Fruit fly (Drosophila melanogaster) whole organism, embryonic: ENCODE results near the gene neb.

ENCODE experiments used
- Adf1 ChIP-seq: fragments of 200-800 bp; sonication (Bioruptor generic); IDR thresholded peaks from 2 replicates; pipeline ENCODE4 v1.3.6; 2022; ENCODE audit warnings: missing biosample characterization, missing genetic modification characterization
- Asciz ChIP-seq: fragments of 200-800 bp; sonication (Bioruptor generic); optimal IDR thresholded peaks from 2 replicates; lab custom pipeline; 2017; ENCODE audit warnings: missing biosample characterization, mild to moderate bottlenecking, missing genetic modification characterization, missing genetic modification reagents
- CG10209 ChIP-seq: fragments of 200-800 bp; sonication (Bioruptor generic); optimal IDR thresholded peaks from 3 replicates; lab custom pipeline; 2017; ENCODE audit warnings: missing biosample characterization, mild to moderate bottlenecking, missing genetic modification characterization, missing genetic modification reagents
- CG1024 ChIP-seq: fragments of 200-800 bp; sonication (Bioruptor generic); IDR thresholded peaks from 2 replicates; pipeline ENCODE4 v1.3.6; 2022; ENCODE audit warnings: missing biosample characterization, missing genetic modification characterization
- CG10267 ChIP-seq: fragments of 200-800 bp; sonication (Bioruptor generic); optimal IDR thresholded peaks from 2 replicates; lab custom pipeline; 2018; ENCODE audit warnings: missing biosample characterization, mild to moderate bottlenecking, missing genetic modification characterization, moderate library complexity
- CG11696 ChIP-seq: fragments of 200-800 bp; sonication (Bioruptor generic); IDR thresholded peaks from 2 replicates; pipeline ENCODE4 v1.3.6; 2022; ENCODE audit warnings: missing biosample characterization, missing genetic modification characterization
- CG1529 ChIP-seq: fragments of 200-800 bp; sonication (Bioruptor generic); optimal IDR thresholded peaks from 3 replicates; lab custom pipeline; 2018; ENCODE audit warnings: missing biosample characterization, missing genetic modification characterization
- CG15479 ChIP-seq: fragments of 200-800 bp; sonication (Bioruptor generic); optimal IDR thresholded peaks from 3 replicates; lab custom pipeline; 2019; ENCODE audit warnings: missing biosample characterization, mild to moderate bottlenecking, missing genetic modification characterization, moderate library complexity
- CG15696 ChIP-seq: fragments of 200-800 bp; sonication (Bioruptor generic); optimal IDR thresholded peaks from 2 replicates; lab custom pipeline; 2019; ENCODE audit warnings: missing biosample characterization, mild to moderate bottlenecking, missing genetic modification characterization, moderate library complexity
- CG17186 ChIP-seq: fragments of 200-800 bp; sonication (Bioruptor generic); optimal IDR thresholded peaks from 3 replicates; lab custom pipeline; 2017; ENCODE audit warnings: missing biosample characterization, missing genetic modification reagents, missing genetic modification characterization
- CG1792 ChIP-seq: fragments of 200-800 bp; sonication (Bioruptor generic); optimal IDR thresholded peaks from 2 replicates; lab custom pipeline; 2016; ENCODE audit warnings: missing biosample characterization, missing genetic modification characterization
- CG30403 ChIP-seq: fragments of 200-800 bp; sonication (Bioruptor generic); optimal IDR thresholded peaks from 3 replicates; lab custom pipeline; 2016; ENCODE audit warnings: missing biosample characterization, missing genetic modification characterization
- CG32767 ChIP-seq: fragments of 200-800 bp; sonication (Bioruptor generic); IDR thresholded peaks from 2 replicates; pipeline ENCODE4 v1.3.6; 2022; ENCODE audit warnings: missing biosample characterization, missing genetic modification characterization
- CG34224 ChIP-seq: fragments of 200-800 bp; sonication (Bioruptor generic); IDR thresholded peaks from 3 replicates; pipeline ENCODE4 v1.3.6; 2022; ENCODE audit warnings: missing biosample characterization, missing genetic modification characterization; ENCODE audit not compliant: partially characterized antibody
- CG3726 ChIP-seq: fragments of 200-800 bp; sonication (Bioruptor generic); IDR thresholded peaks from 3 replicates; pipeline ENCODE4, ENCODE4 v1.3.6; 2022; ENCODE audit warnings: missing biosample characterization, missing genetic modification characterization
- CG42726 ChIP-seq: fragments of 200-800 bp; sonication (Bioruptor generic); IDR thresholded peaks from 2 replicates; pipeline ENCODE4 v1.3.6; 2022; ENCODE audit warnings: missing biosample characterization, missing genetic modification characterization; ENCODE audit not compliant: partially characterized antibody
- CG7357 ChIP-seq: fragments of 200-800 bp; sonication (Bioruptor generic); IDR thresholded peaks from 3 replicates; pipeline ENCODE4 v1.3.6; 2022; ENCODE audit warnings: missing biosample characterization, missing genetic modification characterization
- CG7987 ChIP-seq: fragments of 200-800 bp; sonication (Bioruptor generic); optimal IDR thresholded peaks from 2 replicates; lab custom pipeline; 2018; ENCODE audit warnings: missing biosample characterization, mild to moderate bottlenecking, missing genetic modification characterization, moderate library complexity
- CG9215 ChIP-seq: fragments of 200-800 bp; sonication (Bioruptor generic); IDR thresholded peaks from 2 replicates; pipeline ENCODE4 v1.3.6; 2022; ENCODE audit warnings: missing biosample characterization, missing genetic modification characterization
- CG9727 ChIP-seq: fragments of 200-800 bp; sonication (Bioruptor generic); optimal IDR thresholded peaks from 3 replicates; lab custom pipeline; 2017; ENCODE audit warnings: missing biosample characterization, mild to moderate bottlenecking, missing genetic modification characterization
- Dad ChIP-seq: fragments of 200-800 bp; sonication (Bioruptor generic); optimal IDR thresholded peaks from 3 replicates; lab custom pipeline; 2016; ENCODE audit warnings: missing biosample characterization, missing genetic modification characterization
- Gug ChIP-seq: fragments of 200-800 bp; sonication (Bioruptor generic); IDR thresholded peaks from 4 replicates; pipeline ENCODE4 v1.3.6; 2022; ENCODE audit warnings: missing biosample characterization, missing genetic modification characterization
- H15 ChIP-seq: fragments of 200-800 bp; sonication (Bioruptor generic); IDR thresholded peaks from 3 replicates; pipeline ENCODE4 v1.3.6; 2022; ENCODE audit warnings: missing biosample characterization, missing genetic modification characterization
- HmgD ChIP-seq: fragments of 200-800 bp; sonication (Bioruptor generic); optimal IDR thresholded peaks from 3 replicates; lab custom pipeline; 2016; ENCODE audit warnings: missing biosample characterization, missing genetic modification characterization
- Hr78 ChIP-seq, 2 experiments: fragments of 200-800 bp in 1 of 2; fragments of >200 bp in 1 of 2; sonication (Bioruptor generic) in 1 of 2; optimal IDR thresholded peaks; 2 replicates each; lab custom pipeline; 2017 to 2019; ENCODE audit warnings: missing biosample characterization in 2 of 2, missing genetic modification characterization in 2 of 2, mild to moderate bottlenecking in 1 of 2, moderate library complexity in 1 of 2
- Meics ChIP-seq: fragments of 200-800 bp; sonication (Bioruptor generic); optimal IDR thresholded peaks from 2 replicates; lab custom pipeline; 2017; ENCODE audit warnings: missing biosample characterization, mild to moderate bottlenecking, missing genetic modification characterization
- NC2β ChIP-seq: fragments of 200-800 bp; sonication (Bioruptor generic); optimal IDR thresholded peaks from 2 replicates; lab custom pipeline; 2016; ENCODE audit warnings: missing biosample characterization, missing genetic modification characterization
- Oli ChIP-seq: fragments of 200-800 bp; sonication (Bioruptor generic); optimal IDR thresholded peaks from 2 replicates; lab custom pipeline; 2018; ENCODE audit warnings: missing biosample characterization, mild to moderate bottlenecking, missing genetic modification characterization, moderate library complexity
- Optix ChIP-seq: fragments of 200-800 bp; sonication (Bioruptor generic); IDR thresholded peaks from 3 replicates; pipeline ENCODE4 v1.3.6; 2022; ENCODE audit warnings: missing biosample characterization, missing genetic modification characterization
- PHDP ChIP-seq: fragments of 200-800 bp; sonication (Bioruptor generic); optimal IDR thresholded peaks from 3 replicates; lab custom pipeline; 2018; ENCODE audit warnings: missing biosample characterization, mild to moderate bottlenecking, missing genetic modification characterization, moderate library complexity
- Rx ChIP-seq: fragments of 200-800 bp; sonication (Bioruptor generic); IDR thresholded peaks from 2 replicates; pipeline ENCODE4 v1.3.6; 2022; ENCODE audit warnings: missing biosample characterization, missing genetic modification characterization
- Sry-β ChIP-seq: fragments of 200-800 bp; sonication (Bioruptor generic); optimal IDR thresholded peaks from 2 replicates; lab custom pipeline; 2018; ENCODE audit warnings: missing biosample characterization, mild to moderate bottlenecking, missing genetic modification characterization, moderate library complexity
- ac ChIP-seq: fragments of 200-800 bp; sonication (Bioruptor generic); optimal IDR thresholded peaks from 3 replicates; lab custom pipeline; 2017; ENCODE audit warnings: missing biosample characterization, mild to moderate bottlenecking, missing genetic modification characterization
- chn ChIP-seq: fragments of 200-800 bp; sonication (Bioruptor generic); optimal IDR thresholded peaks from 2 replicates; lab custom pipeline; 2016; ENCODE audit warnings: missing biosample characterization, missing genetic modification characterization
- disco-r ChIP-seq: fragments of 200-800 bp; sonication (Bioruptor generic); optimal IDR thresholded peaks from 2 replicates; lab custom pipeline; 2016; ENCODE audit warnings: missing biosample characterization, missing genetic modification characterization
- ewg ChIP-seq: fragments of 200-800 bp; sonication (Bioruptor generic); optimal IDR thresholded peaks from 3 replicates; lab custom pipeline; 2017; ENCODE audit warnings: mild to moderate bottlenecking, missing biosample characterization, missing genetic modification reagents, missing genetic modification characterization
- gem ChIP-seq: fragments of 200-800 bp; sonication (Bioruptor generic); optimal IDR thresholded peaks from 2 replicates; lab custom pipeline; 2019; ENCODE audit warnings: missing biosample characterization, mild to moderate bottlenecking, missing genetic modification characterization, moderate library complexity
- grn ChIP-seq: fragments of 200-800 bp; sonication (Bioruptor generic); optimal IDR thresholded peaks from 3 replicates; lab custom pipeline; 2017; ENCODE audit warnings: missing biosample characterization, missing genetic modification characterization
- insv ChIP-seq, 2 experiments: fragments of 200-800 bp; sonication (Bioruptor generic); optimal IDR thresholded peaks; 3 replicates each; lab custom pipeline; 2016 to 2018; ENCODE audit warnings: missing biosample characterization in 2 of 2, missing genetic modification characterization in 2 of 2
- jumu ChIP-seq: fragments of 200-800 bp; sonication (Bioruptor generic); optimal IDR thresholded peaks from 3 replicates; lab custom pipeline; 2016; ENCODE audit warnings: missing biosample characterization, missing genetic modification characterization
- pb ChIP-seq: fragments of 200-800 bp; sonication (Bioruptor generic); optimal IDR thresholded peaks from 3 replicates; lab custom pipeline; 2016; ENCODE audit warnings: missing biosample characterization, missing genetic modification characterization
- pita ChIP-seq: fragments of 200-800 bp; sonication (Bioruptor generic); optimal IDR thresholded peaks from 2 replicates; lab custom pipeline; 2017; ENCODE audit warnings: missing biosample characterization, mild to moderate bottlenecking, missing genetic modification characterization
- run ChIP-seq: fragments of 200-800 bp; sonication (Bioruptor generic); optimal IDR thresholded peaks from 3 replicates; lab custom pipeline; 2018; ENCODE audit warnings: missing biosample characterization, mild to moderate bottlenecking, missing genetic modification characterization
- sc ChIP-seq, 3 experiments: fragments of >200 bp in 2 of 3; fragments of 200-800 bp in 1 of 3; sonication (Bioruptor generic) in 1 of 3; optimal IDR thresholded peaks; 2 replicates in 2 of 3; 3 replicates in 1 of 3; lab custom pipeline; 2017; ENCODE audit warnings: mild to moderate bottlenecking in 1 of 3, missing biosample characterization in 1 of 3, missing genetic modification characterization in 1 of 3, missing genetic modification reagents in 1 of 3
- sim ChIP-seq: fragments of 200-800 bp; sonication (Bioruptor generic); IDR thresholded peaks from 2 replicates; pipeline ENCODE4 v1.3.6; 2022; ENCODE audit warnings: missing biosample characterization, missing genetic modification characterization
- sima ChIP-seq: fragments of 200-800 bp; sonication (Bioruptor generic); optimal IDR thresholded peaks from 2 replicates; lab custom pipeline; 2016; ENCODE audit warnings: missing biosample characterization, missing genetic modification characterization
- slbo ChIP-seq: fragments of 200-800 bp; sonication (Bioruptor generic); IDR thresholded peaks from 2 replicates; pipeline ENCODE4 v1.3.6; 2022; ENCODE audit warnings: missing biosample characterization, missing genetic modification characterization
- sna ChIP-seq: fragments of 200-800 bp; sonication (Bioruptor generic); IDR thresholded peaks from 2 replicates; pipeline ENCODE4 v1.3.6; 2022; ENCODE audit warnings: missing biosample characterization, missing genetic modification characterization; ENCODE audit not compliant: partially characterized antibody
- tup ChIP-seq: fragments of 200-800 bp; sonication (Bioruptor generic); optimal IDR thresholded peaks from 2 replicates; lab custom pipeline; 2016; ENCODE audit warnings: missing biosample characterization, mild to moderate bottlenecking, missing genetic modification characterization, moderate library complexity
- zen ChIP-seq: fragments of 200-800 bp; sonication (Bioruptor generic); optimal IDR thresholded peaks from 3 replicates; lab custom pipeline; 2018; ENCODE audit warnings: missing biosample characterization, mild to moderate bottlenecking, missing genetic modification characterization, moderate library complexity

neb gene

dm6 chr2L:20078880-20079279 lies 3.3 kb downstream of the neb start (continued):
- TF ChIP-seq disco-r (GFP tag; lab: Kevin White, UChicago): no peak
- TF ChIP-seq Hr78 (GFP tag; optimal IDR thresholded peaks at IDR 0.05; lab: Kevin White, UChicago): peak in 1 of 2 experiments; percentile 16
- TF ChIP-seq CG30403: peak; percentile 29
- TF ChIP-seq Optix (GFP tag; lab: Robert Waterston, UW): no peak
- TF ChIP-seq jumu (GFP tag; lab: Kevin White, UChicago): no peak
- no peak for TF ChIP-seq ac
- peak; percentile 32 for TF ChIP-seq CG1792 (GFP tag; lab: Kevin White, UChicago)
- TF ChIP-seq Dad: no peak
- no peak for TF ChIP-seq CG32767
- no peak for TF ChIP-seq PHDP
- TF ChIP-seq sima (GFP tag; lab: Kevin White, UChicago): no peak
- TF ChIP-seq tup (GFP tag; lab: Kevin White, UChicago): no peak
- TF ChIP-seq insv (GFP tag; optimal IDR thresholded peaks at IDR 0.05; lab: Kevin White, UChicago): no peak
- TF ChIP-seq CG1024 (GFP tag; lab: Robert Waterston, UW): no peak
- peak; percentile 7 for TF ChIP-seq CG10209 (GFP tag; lab: Kevin White, UChicago)
- TF ChIP-seq H15 (GFP tag; lab: Robert Waterston, UW): 0 out of 3 replicates have a peak, but pooled peaks have one; percentile 26
- TF ChIP-seq zen: no peak
- no peak for TF ChIP-seq CG7987 (GFP tag; lab: Kevin White, UChicago)
- no peak for TF ChIP-seq CG11696 (GFP tag; lab: Robert Waterston, UW)
- no peak for TF ChIP-seq sim (GFP tag; lab: Robert Waterston, UW)
- no peak for TF ChIP-seq sna (GFP tag; lab: Robert Waterston, UW)
- no peak for TF ChIP-seq CG17186
- TF ChIP-seq Rx (GFP tag; lab: Robert Waterston, UW): no peak
- no peak for TF ChIP-seq Oli
- TF ChIP-seq CG34224 (GFP tag; lab: Robert Waterston, UW): no peak
- 0 out of 4 replicates have a peak, but pooled peaks have one; percentile 20 for TF ChIP-seq Gug (GFP tag; lab: Robert Waterston, UW)
- peak; percentile 41 for TF ChIP-seq grn (GFP tag; lab: Kevin White, UChicago)
- peak; percentile 33; the same call in 1 of the 2 replicates for TF ChIP-seq slbo (GFP tag; lab: Robert Waterston, UW)
- TF ChIP-seq HmgD: no peak
- no peak for TF ChIP-seq pita
- no peak for TF ChIP-seq CG10267
- no peak for TF ChIP-seq sc (optimal IDR thresholded peaks at IDR 0.05; lab: Kevin White, UChicago)
- TF ChIP-seq sc (GFP tag; optimal IDR thresholded peaks at IDR 0.05; lab: Kevin White, UChicago): no peak
- TF ChIP-seq gem (tag; lab: Kevin White, UChicago): peak; percentile 37
- TF ChIP-seq CG9727 (GFP tag; lab: Kevin White, UChicago): peak; percentile 38
- no peak for TF ChIP-seq CG1529 (GFP tag; lab: Kevin White, UChicago)
- TF ChIP-seq pb (GFP tag; lab: Kevin White, UChicago): peak; percentile 7
- no peak for TF ChIP-seq CG42726
- peak; percentile 25; the same call in 1 of the 2 replicates for TF ChIP-seq Adf1 (GFP tag; lab: Robert Waterston, UW)
- TF ChIP-seq run: no peak
- TF ChIP-seq ewg (GFP tag; lab: Kevin White, UChicago): no peak
- TF ChIP-seq chn (GFP tag; lab: Kevin White, UChicago): no peak
- no peak for TF ChIP-seq Asciz (GFP tag; lab: Kevin White, UChicago)
- 0 out of 3 replicates have a peak, but pooled peaks have one; percentile 38 for TF ChIP-seq CG3726 (GFP tag; lab: Robert Waterston, UW)
- no peak for TF ChIP-seq CG7357 (GFP tag; lab: Robert Waterston, UW)
- TF ChIP-seq CG9215 (GFP tag; lab: Robert Waterston, UW): no peak
- TF ChIP-seq Sry-β (GFP tag; lab: Kevin White, UChicago): no peak
- TF ChIP-seq NC2β (GFP tag; lab: Kevin White, UChicago): no peak
- TF ChIP-seq Meics (GFP tag; lab: Kevin White, UChicago): peak; percentile 100
- TF ChIP-seq CG15696 (tag; lab: Kevin White, UChicago): no peak
- TF ChIP-seq CG15479: no peak
